Worm (Caenorhabditis elegans): Measurements from ENCODE around the gene Y73B6BL.288.
A peak's percentile ranks its signal among the peaks of the same experiment; 100 is the strongest.
"Not testable (repeated sequence)": the region's sequence is repeated elsewhere in the genome, so short reads cannot be mapped to it uniquely, and the experiment has no call there.

Gene Y73B6BL.288

ce11 chrIV:6317357-6317756 lies 25.0 kb downstream of the Y73B6BL.288 start, which contains the start of gene Y73B6BL.12:
Gene Y73B6BL.12, minus strand, starts transcription at chrIV:6317457.
- not testable (repeated sequence) for TF ChIP-seq ces-1 (GFP tag; optimal IDR thresholded peaks at IDR 0.05); sptf-1 (tag; optimal IDR thresholded peaks at IDR 0.05); cnd-1 (tag; optimal IDR thresholded peaks at IDR 0.05)

- TF ChIP-seq ces-1 (GFP tag; optimal IDR thresholded peaks at IDR 0.05) (no peak), mab-5 (tag; optimal IDR thresholded peaks at IDR 0.05) (no peak), nhr-76 (tag; optimal IDR thresholded peaks at IDR 0.05) (no peak), mep-1 (tag; optimal IDR thresholded peaks at IDR 0.05) (no peak), flh-1 (GFP tag; optimal IDR thresholded peaks at IDR 0.05) (no peak)
Observed at ce11 chrIV:6307439-6307838, 34.9 kb downstream of the Y73B6BL.288 start, which contains the start of gene csp-2. Gene csp-2, plus strand, starts transcription at chrIV:6307739.

ce11 chrIV:6303642-6304041 lies 38.7 kb downstream of the Y73B6BL.288 start, which contains the start of gene srv-25:
Gene srv-25, minus strand, starts transcription at chrIV:6303742.
- TF ChIP-seq unc-62 (GFP tag; optimal IDR thresholded peaks at IDR 0.05), result no peak
- no peak for TF ChIP-seq mls-2 (tag; optimal IDR thresholded peaks at IDR 0.05)
- TF ChIP-seq ceh-39 (tag; optimal IDR thresholded peaks at IDR 0.05), result no peak
- TF ChIP-seq drap-1 (GFP tag; optimal IDR thresholded peaks at IDR 0.05), result no peak
- no peak for TF ChIP-seq nhr-76 (tag; optimal IDR thresholded peaks at IDR 0.05)
- no peak for TF ChIP-seq sem-2 (GFP tag; optimal IDR thresholded peaks at IDR 0.05)

ce11 chrIV:6301764-6302163 lies 40.6 kb downstream of the Y73B6BL.288 start, which contains the start of gene srv-26:
Gene srv-26, minus strand, starts transcription at chrIV:6301864.
- TF ChIP-seq mep-1 (tag; optimal IDR thresholded peaks at IDR 0.05), result no peak
- no peak for TF ChIP-seq unc-120 (tag; optimal IDR thresholded peaks at IDR 0.05; ENCODE audit: poor library complexity, severe bottlenecking)
- TF ChIP-seq blmp-1 (tag; optimal IDR thresholded peaks at IDR 0.05), result no peak
- TF ChIP-seq ces-1 (GFP tag; optimal IDR thresholded peaks at IDR 0.05), result no peak
- TF ChIP-seq snpc-4 (tag; optimal IDR thresholded peaks at IDR 0.05), result no peak
- TF ChIP-seq nhr-237 (tag; optimal IDR thresholded peaks at IDR 0.05), result no peak
- TF ChIP-seq ceh-43 (GFP tag; optimal IDR thresholded peaks at IDR 0.05), result no peak
- TF ChIP-seq bed-3 (GFP tag; optimal IDR thresholded peaks at IDR 0.05), result no peak
- TF ChIP-seq cnd-1 (tag; optimal IDR thresholded peaks at IDR 0.05), result no peak

- TF ChIP-seq ztf-11 (tag; optimal IDR thresholded peaks at IDR 0.05), result no peak
- no peak for TF ChIP-seq bed-3 (GFP tag; optimal IDR thresholded peaks at IDR 0.05)
- no peak for TF ChIP-seq flh-1 (GFP tag; optimal IDR thresholded peaks at IDR 0.05)
- TF ChIP-seq mab-5 (tag; optimal IDR thresholded peaks at IDR 0.05), result no peak
- TF ChIP-seq nhr-12 (tag; optimal IDR thresholded peaks at IDR 0.05), result no peak
- no peak for TF ChIP-seq unc-62 (GFP tag; optimal IDR thresholded peaks at IDR 0.05)
- no peak for TF ChIP-seq ceh-43 (GFP tag; optimal IDR thresholded peaks at IDR 0.05)
- no peak for TF ChIP-seq ceh-83 (GFP tag; optimal IDR thresholded peaks at IDR 0.05)
- no peak for TF ChIP-seq nhr-76 (tag; optimal IDR thresholded peaks at IDR 0.05)
- no peak for TF ChIP-seq mls-2 (tag; optimal IDR thresholded peaks at IDR 0.05)
- no peak for TF ChIP-seq elt-3 (tag; optimal IDR thresholded peaks at IDR 0.05)
- TF ChIP-seq cnd-1 (tag; optimal IDR thresholded peaks at IDR 0.05), result no peak
- TF ChIP-seq ceh-39 (tag; optimal IDR thresholded peaks at IDR 0.05), result no peak
- no peak for TF ChIP-seq ces-1 (GFP tag; optimal IDR thresholded peaks at IDR 0.05)
- no peak for TF ChIP-seq ham-2 (GFP tag; optimal IDR thresholded peaks at IDR 0.05)
- TF ChIP-seq pha-4 (tag; optimal IDR thresholded peaks at IDR 0.05), result no peak
- no peak for TF ChIP-seq unc-120 (tag; optimal IDR thresholded peaks at IDR 0.05; ENCODE audit: poor library complexity, severe bottlenecking)
Observed at ce11 chrIV:6299523-6299922, 42.8 kb downstream of the Y73B6BL.288 start.

ce11 chrIV:6298253-6298652 lies 44.1 kb downstream of the Y73B6BL.288 start, which contains the start of gene srv-27:
Gene srv-27, minus strand, starts transcription at chrIV:6298353.
- TF ChIP-seq ceh-39 (tag; optimal IDR thresholded peaks at IDR 0.05) (no peak), hlh-1 (tag; optimal IDR thresholded peaks at IDR 0.05) (no peak), ces-1 (GFP tag; optimal IDR thresholded peaks at IDR 0.05) (no peak), nhr-28 (tag; optimal IDR thresholded peaks at IDR 0.05) (no peak), mep-1 (tag; optimal IDR thresholded peaks at IDR 0.05) (no peak)

ce11 chrIV:6294081-6294480 lies 48.2 kb downstream of the Y73B6BL.288 start, which contains the start of gene hil-2:
Gene hil-2, plus strand, starts transcription at chrIV:6294240.
- TF ChIP-seq nhr-28 (tag; optimal IDR thresholded peaks at IDR 0.05), result no peak
- TF ChIP-seq nhr-76 (tag; optimal IDR thresholded peaks at IDR 0.05), result no peak
- TF ChIP-seq mep-1 (tag; optimal IDR thresholded peaks at IDR 0.05), result peak; percentile 61
- TF ChIP-seq zip-8 (tag; optimal IDR thresholded peaks at IDR 0.05), result peak; percentile 17
- TF ChIP-seq lin-13 (tag; optimal IDR thresholded peaks at IDR 0.05), result peak; percentile 75
- TF ChIP-seq unc-62 (GFP tag; optimal IDR thresholded peaks at IDR 0.05), result no peak

Data from whole organism, mixed stage, embryonic.